In the genomic region with DNA sequence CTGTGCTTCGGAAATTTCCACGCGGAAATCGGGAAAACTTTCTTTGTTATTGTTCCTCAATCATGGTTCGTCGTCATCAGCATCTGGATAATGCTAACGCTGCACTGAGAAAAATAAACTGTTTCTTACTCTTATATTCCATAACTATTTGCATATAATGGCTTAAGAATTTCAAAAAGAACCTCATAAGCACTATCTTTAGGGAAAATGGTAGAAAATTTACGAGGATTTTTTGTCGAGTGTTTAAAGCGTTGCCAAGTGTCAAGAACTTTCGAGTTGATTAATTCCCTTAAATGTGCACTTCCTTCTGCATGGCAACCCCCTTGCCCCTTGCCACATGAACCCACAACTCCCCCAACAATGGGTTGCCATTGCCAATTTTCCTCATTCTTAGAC, we compare ENCODE assay signal across 1 fruit fly cellular context.
TF ChIP-seq lines count a peak whose summit lies in the region.

No protein-coding gene starts in this region.

TF ChIP-seq in whole organism, embryonic, 481 proteins besides CTCF, POLR2A, EP300 and RAD21 (continued from another document and continues in another):
- TF ChIP-seq CG3281 (GFP tag; optimal IDR thresholded peaks at IDR 0.05; lab: Kevin White, UChicago): peak; percentile 35
- no peak for TF ChIP-seq Scr (GFP tag; IDR thresholded peaks at IDR 0.05; lab: Robert Waterston, UW; ENCODE audit: partially characterized antibody)
- TF ChIP-seq maf-S (GFP tag; optimal IDR thresholded peaks at IDR 0.05; lab: Kevin White, UChicago): peak; percentile 40
- peak; percentile 36 for TF ChIP-seq fd3F (GFP tag; optimal IDR thresholded peaks at IDR 0.05; lab: Kevin White, UChicago)
- no peak for TF ChIP-seq Usf (GFP tag; optimal IDR thresholded peaks at IDR 0.05; lab: Kevin White, UChicago)
- TF ChIP-seq BtbVII (GFP tag; optimal IDR thresholded peaks at IDR 0.05; lab: Kevin White, UChicago): no peak
- peak; percentile 70 for TF ChIP-seq CG2678 (tag; optimal IDR thresholded peaks at IDR 0.05; lab: Kevin White, UChicago)
- peak; percentile 63; the same call in 2 of the 3 replicates for TF ChIP-seq CG17361 (GFP tag; IDR thresholded peaks at IDR 0.05; lab: Robert Waterston, UW)
- TF ChIP-seq zf30C (GFP tag; optimal IDR thresholded peaks at IDR 0.05; lab: Kevin White, UChicago): no peak
- no peak for TF ChIP-seq disco-r (GFP tag; optimal IDR thresholded peaks at IDR 0.05; lab: Kevin White, UChicago)
- no peak for TF ChIP-seq CG10565 (GFP tag; optimal IDR thresholded peaks at IDR 0.05; lab: Kevin White, UChicago)
- TF ChIP-seq CG4820 (GFP tag; optimal IDR thresholded peaks at IDR 0.05; lab: Kevin White, UChicago): peak; percentile 62
- no peak for TF ChIP-seq NK7.1 (GFP tag; optimal IDR thresholded peaks at IDR 0.05; lab: Kevin White, UChicago)
- peak; percentile 53 for TF ChIP-seq tx (GFP tag; optimal IDR thresholded peaks at IDR 0.05; lab: Kevin White, UChicago)
- TF ChIP-seq CG8478 (optimal IDR thresholded peaks at IDR 0.05; lab: Kevin White, UChicago): no peak
- no peak for TF ChIP-seq CG16779 (GFP tag; IDR thresholded peaks at IDR 0.05; lab: Robert Waterston, UW)
- TF ChIP-seq CG6813 (GFP tag; optimal IDR thresholded peaks at IDR 0.05; lab: Kevin White, UChicago): no peak
- TF ChIP-seq nau (GFP tag; optimal IDR thresholded peaks at IDR 0.05; lab: Kevin White, UChicago): no peak
- peak; percentile 44 for TF ChIP-seq CG30403 (GFP tag; optimal IDR thresholded peaks at IDR 0.05; lab: Kevin White, UChicago)
- TF ChIP-seq vvl (GFP tag; IDR thresholded peaks at IDR 0.05; lab: Robert Waterston, UW): peak; percentile 49; the same call in 1 of the 2 replicates
- no peak for TF ChIP-seq CG10274 (GFP tag; optimal IDR thresholded peaks at IDR 0.05; lab: Kevin White, UChicago)
- TF ChIP-seq CG12769 (tag; optimal IDR thresholded peaks at IDR 0.05; lab: Kevin White, UChicago): no peak
- no peak for TF ChIP-seq Trl (optimal IDR thresholded peaks at IDR 0.05; lab: Kevin White, UChicago)
- peak; percentile 42 for TF ChIP-seq Trl (GFP tag; optimal IDR thresholded peaks at IDR 0.05; lab: Kevin White, UChicago)
- no peak for TF ChIP-seq CG8281 (tag; optimal IDR thresholded peaks at IDR 0.05; lab: Kevin White, UChicago)
- peak; percentile 23 for TF ChIP-seq Chrac-16 (GFP tag; optimal IDR thresholded peaks at IDR 0.05; lab: Kevin White, UChicago)
- no peak for TF ChIP-seq Gsc (GFP tag; IDR thresholded peaks at IDR 0.05; lab: Robert Waterston, UW)
- TF ChIP-seq CG2120 (GFP tag; optimal IDR thresholded peaks at IDR 0.05; lab: Kevin White, UChicago): peak; percentile 35
- TF ChIP-seq Opbp (GFP tag; IDR thresholded peaks at IDR 0.05; lab: Robert Waterston, UW; ENCODE audit: partially characterized antibody): no peak
- peak; percentile 51 for TF ChIP-seq Camta (GFP tag; optimal IDR thresholded peaks at IDR 0.05; lab: Kevin White, UChicago)
- peak; percentile 37 for TF ChIP-seq da (GFP tag; optimal IDR thresholded peaks at IDR 0.05; lab: Kevin White, UChicago)
- TF ChIP-seq wor (GFP tag; IDR thresholded peaks at IDR 0.05; lab: Robert Waterston, UW): no peak
- peak; percentile 6 for TF ChIP-seq CG12155 (GFP tag; optimal IDR thresholded peaks at IDR 0.05; lab: Kevin White, UChicago)
- TF ChIP-seq br (optimal IDR thresholded peaks at IDR 0.05; lab: Kevin White, UChicago): no peak
- peak; percentile 34; the same call in 1 of the 2 replicates for TF ChIP-seq stc (GFP tag; IDR thresholded peaks at IDR 0.05; lab: Robert Waterston, UW)
- TF ChIP-seq sr (GFP tag; IDR thresholded peaks at IDR 0.05; lab: Robert Waterston, UW): no peak
- TF ChIP-seq CG11695 (GFP tag; IDR thresholded peaks at IDR 0.05; lab: Robert Waterston, UW): peak; percentile 20; the same call in 1 of the 3 replicates
- TF ChIP-seq CG11456 (GFP tag; IDR thresholded peaks at IDR 0.05; lab: Robert Waterston, UW): no peak
- TF ChIP-seq Spps (tag; optimal IDR thresholded peaks at IDR 0.05; lab: Kevin White, UChicago): peak; percentile 55
- TF ChIP-seq Dll (GFP tag; IDR thresholded peaks at IDR 0.05; lab: Robert Waterston, UW; ENCODE audit: partially characterized antibody): no peak
- peak; percentile 40 for TF ChIP-seq oc (tag; optimal IDR thresholded peaks at IDR 0.05; lab: Kevin White, UChicago)
- TF ChIP-seq sob (GFP tag; IDR thresholded peaks at IDR 0.05; lab: Robert Waterston, UW): no peak
- TF ChIP-seq CG10366 (GFP tag; IDR thresholded peaks at IDR 0.05; lab: Robert Waterston, UW): peak; percentile 46
- peak; percentile 35 for TF ChIP-seq CG9609 (GFP tag; optimal IDR thresholded peaks at IDR 0.05; lab: Kevin White, UChicago)
- no peak for TF ChIP-seq Dip2 (GFP tag; IDR thresholded peaks at IDR 0.05; lab: Robert Waterston, UW)
- TF ChIP-seq CG12744 (GFP tag; optimal IDR thresholded peaks at IDR 0.05; lab: Kevin White, UChicago): peak; percentile 28
- no peak for TF ChIP-seq crol (GFP tag; IDR thresholded peaks at IDR 0.05; lab: Robert Waterston, UW)
- TF ChIP-seq Blimp-1 (GFP tag; optimal IDR thresholded peaks at IDR 0.05; lab: Kevin White, UChicago): peak; percentile 78
- no peak for TF ChIP-seq onecut (GFP tag; IDR thresholded peaks at IDR 0.05; lab: Robert Waterston, UW)
- peak; percentile 20 for TF ChIP-seq CG9437 (GFP tag; optimal IDR thresholded peaks at IDR 0.05; lab: Kevin White, UChicago)
- TF ChIP-seq CG34376 (GFP tag; optimal IDR thresholded peaks at IDR 0.05; lab: Kevin White, UChicago): no peak
- TF ChIP-seq Bdp1 (GFP tag; optimal IDR thresholded peaks at IDR 0.05; lab: Kevin White, UChicago): no peak
- no peak for TF ChIP-seq CG8765 (GFP tag; IDR thresholded peaks at IDR 0.05; lab: Robert Waterston, UW)
- TF ChIP-seq CrebB (tag; optimal IDR thresholded peaks at IDR 0.05; lab: Kevin White, UChicago): no peak
- peak; percentile 77 for TF ChIP-seq nmo (GFP tag; optimal IDR thresholded peaks at IDR 0.05; lab: Kevin White, UChicago)
- TF ChIP-seq CG13287 (GFP tag; IDR thresholded peaks at IDR 0.05; lab: Robert Waterston, UW; ENCODE audit: partially characterized antibody): no peak
- TF ChIP-seq CG12219 (GFP tag; optimal IDR thresholded peaks at IDR 0.05; lab: Kevin White, UChicago): peak; percentile 38
- no peak for TF ChIP-seq HmgD (GFP tag; optimal IDR thresholded peaks at IDR 0.05; lab: Kevin White, UChicago)
- TF ChIP-seq Ravus (GFP tag; IDR thresholded peaks at IDR 0.05; lab: Robert Waterston, UW): no peak
- TF ChIP-seq Taf1 (GFP tag; IDR thresholded peaks at IDR 0.05; lab: Robert Waterston, UW): peak; percentile 37; the same call in 1 of the 2 replicates
- TF ChIP-seq CG9797 (GFP tag; optimal IDR thresholded peaks at IDR 0.05; lab: Kevin White, UChicago): no peak
- TF ChIP-seq p53 (GFP tag; optimal IDR thresholded peaks at IDR 0.05; lab: Kevin White, UChicago): peak; percentile 12
- TF ChIP-seq bsh (GFP tag; optimal IDR thresholded peaks at IDR 0.05; lab: Kevin White, UChicago): peak in 1 of 2 experiments; percentile 88
- peak; percentile 45 for TF ChIP-seq CG17829 (tag; optimal IDR thresholded peaks at IDR 0.05; lab: Kevin White, UChicago)
- TF ChIP-seq CG4404 (GFP tag; IDR thresholded peaks at IDR 0.05; lab: Robert Waterston, UW): no peak
- no peak for TF ChIP-seq Ets97D (GFP tag; optimal IDR thresholded peaks at IDR 0.05; lab: Kevin White, UChicago)
- peak; percentile 35 for TF ChIP-seq CG7271 (tag; optimal IDR thresholded peaks at IDR 0.05; lab: Kevin White, UChicago)
- TF ChIP-seq B-H1 (GFP tag; IDR thresholded peaks at IDR 0.05; lab: Robert Waterston, UW): no peak; the same call in 2 of the 3 replicates
- peak; percentile 61 for TF ChIP-seq grau (tag; optimal IDR thresholded peaks at IDR 0.05; lab: Kevin White, UChicago)
- TF ChIP-seq phol (tag; optimal IDR thresholded peaks at IDR 0.05; lab: Kevin White, UChicago): peak; percentile 79
- peak; percentile 71 for TF ChIP-seq Deaf1 (tag; optimal IDR thresholded peaks at IDR 0.05; lab: Kevin White, UChicago)
- no peak for TF ChIP-seq Doc3 (GFP tag; IDR thresholded peaks at IDR 0.05; lab: Robert Waterston, UW; ENCODE audit: partially characterized antibody)
- TF ChIP-seq Hr78 (GFP tag; optimal IDR thresholded peaks at IDR 0.05; lab: Kevin White, UChicago): no peak
- TF ChIP-seq hkb (optimal IDR thresholded peaks at IDR 0.05; lab: Kevin White, UChicago): no peak
- peak; percentile 48; the same call in 1 of the 2 replicates for TF ChIP-seq hkb (GFP tag; IDR thresholded peaks at IDR 0.05; lab: Robert Waterston, UW)
- peak; percentile 43 for TF ChIP-seq bab2 (GFP tag; optimal IDR thresholded peaks at IDR 0.05; lab: Kevin White, UChicago)
- TF ChIP-seq CG6683 (GFP tag; optimal IDR thresholded peaks at IDR 0.05; lab: Kevin White, UChicago): no peak
- no peak for TF ChIP-seq caup (GFP tag; optimal IDR thresholded peaks at IDR 0.05; lab: Kevin White, UChicago; ENCODE audit: severe bottlenecking)
- no peak for TF ChIP-seq Stat92E (GFP tag; optimal IDR thresholded peaks at IDR 0.05; lab: Kevin White, UChicago)
- TF ChIP-seq sens (GFP tag; lab: Kevin White, UChicago): peak; percentile 83
- no peak for TF ChIP-seq CG34224 (GFP tag; IDR thresholded peaks at IDR 0.05; lab: Robert Waterston, UW; ENCODE audit: partially characterized antibody)
- no peak for TF ChIP-seq h (optimal IDR thresholded peaks at IDR 0.05; lab: Kevin White, UChicago)
- TF ChIP-seq bbx (GFP tag; IDR thresholded peaks at IDR 0.05; lab: Robert Waterston, UW; ENCODE audit: partially characterized antibody): no peak
- peak; percentile 14 for TF ChIP-seq ab (GFP tag; optimal IDR thresholded peaks at IDR 0.05; lab: Kevin White, UChicago)
- TF ChIP-seq CG8089 (GFP tag; optimal IDR thresholded peaks at IDR 0.05; lab: Kevin White, UChicago): peak; percentile 12
- TF ChIP-seq CG14667 (GFP tag; IDR thresholded peaks at IDR 0.05; lab: Robert Waterston, UW): no peak
- TF ChIP-seq stwl (tag; optimal IDR thresholded peaks at IDR 0.05; lab: Kevin White, UChicago): no peak
- no peak for TF ChIP-seq Nf-YA (GFP tag; IDR thresholded peaks at IDR 0.05; lab: Robert Waterston, UW)
- peak; percentile 24 for TF ChIP-seq wek (GFP tag; optimal IDR thresholded peaks at IDR 0.05; lab: Kevin White, UChicago)
- TF ChIP-seq ranshi (GFP tag; IDR thresholded peaks at IDR 0.05; lab: Robert Waterston, UW): peak; percentile 49; the same call in 1 of the 2 replicates
- TF ChIP-seq CG1647 (GFP tag; optimal IDR thresholded peaks at IDR 0.05; lab: Kevin White, UChicago): peak; percentile 38
- TF ChIP-seq H15 (GFP tag; IDR thresholded peaks at IDR 0.05; lab: Robert Waterston, UW): no peak
- TF ChIP-seq sens-2 (GFP tag; IDR thresholded peaks at IDR 0.05; lab: Robert Waterston, UW): peak; percentile 15; the same call in 1 of the 2 replicates
- no peak for TF ChIP-seq gfzf (GFP tag; optimal IDR thresholded peaks at IDR 0.05; lab: Kevin White, UChicago)
- TF ChIP-seq gsb (GFP tag; IDR thresholded peaks at IDR 0.05; lab: Robert Waterston, UW): no peak
- TF ChIP-seq sc (optimal IDR thresholded peaks at IDR 0.05; lab: Kevin White, UChicago): no peak
- TF ChIP-seq sc (GFP tag; optimal IDR thresholded peaks at IDR 0.05; lab: Kevin White, UChicago): peak; percentile 65
- TF ChIP-seq emc (GFP tag; optimal IDR thresholded peaks at IDR 0.05; lab: Kevin White, UChicago): no peak
- TF ChIP-seq shn (GFP tag; optimal IDR thresholded peaks at IDR 0.05; lab: Kevin White, UChicago): peak; percentile 41
- TF ChIP-seq vfl (GFP tag; optimal IDR thresholded peaks at IDR 0.05; lab: Kevin White, UChicago): no peak
- no peak for TF ChIP-seq esg (GFP tag; conservative IDR thresholded peaks at IDR 0.05; lab: Robert Waterston, UW)
- no peak for TF ChIP-seq CG6791 (GFP tag; IDR thresholded peaks at IDR 0.05; lab: Robert Waterston, UW; ENCODE audit: partially characterized antibody)
- TF ChIP-seq pita (GFP tag; optimal IDR thresholded peaks at IDR 0.05; lab: Kevin White, UChicago): no peak
- TF ChIP-seq CG16863 (GFP tag; optimal IDR thresholded peaks at IDR 0.05; lab: Kevin White, UChicago): no peak
- TF ChIP-seq fd96Cb (tag; optimal IDR thresholded peaks at IDR 0.05; lab: Kevin White, UChicago): peak; percentile 76
- TF ChIP-seq C15 (GFP tag; IDR thresholded peaks at IDR 0.05; lab: Robert Waterston, UW): no peak; the same call in 2 of the 3 replicates
- TF ChIP-seq Xbp1 (GFP tag; optimal IDR thresholded peaks at IDR 0.05; lab: Kevin White, UChicago): peak; percentile 59
- peak; percentile 57 for TF ChIP-seq CG18764 (GFP tag; optimal IDR thresholded peaks at IDR 0.05; lab: Kevin White, UChicago)
- no peak for TF ChIP-seq gro (GFP tag; optimal IDR thresholded peaks at IDR 0.05; lab: Kevin White, UChicago)
- no peak for TF ChIP-seq CG1024 (GFP tag; IDR thresholded peaks at IDR 0.05; lab: Robert Waterston, UW)
- TF ChIP-seq HHEX (GFP tag; optimal IDR thresholded peaks at IDR 0.05; lab: Kevin White, UChicago): peak; percentile 43
- TF ChIP-seq crp (GFP tag; optimal IDR thresholded peaks at IDR 0.05; lab: Kevin White, UChicago): no peak
- TF ChIP-seq CG7357 (GFP tag; IDR thresholded peaks at IDR 0.05; lab: Robert Waterston, UW): no peak
- no peak for TF ChIP-seq wdn (GFP tag; IDR thresholded peaks at IDR 0.05; lab: Robert Waterston, UW)
- peak; percentile 56 for TF ChIP-seq luna (GFP tag; optimal IDR thresholded peaks at IDR 0.05; lab: Kevin White, UChicago)
- TF ChIP-seq CG33557 (GFP tag; optimal IDR thresholded peaks at IDR 0.05; lab: Kevin White, UChicago): no peak
- peak in 1 of 2 experiments; percentile 63 for TF ChIP-seq Hr51 (GFP tag; optimal IDR thresholded peaks at IDR 0.05; lab: Kevin White, UChicago)
- peak; percentile 57 for TF ChIP-seq Drgx (GFP tag; IDR thresholded peaks at IDR 0.05; lab: Robert Waterston, UW)
- no peak for TF ChIP-seq CG6854 (GFP tag; optimal IDR thresholded peaks at IDR 0.05; lab: Kevin White, UChicago)
- TF ChIP-seq Meics (GFP tag; optimal IDR thresholded peaks at IDR 0.05; lab: Kevin White, UChicago): peak; percentile 35
- no peak for TF ChIP-seq CG31388 (GFP tag; optimal IDR thresholded peaks at IDR 0.05; lab: Kevin White, UChicago)
- no peak for TF ChIP-seq sug (tag; optimal IDR thresholded peaks at IDR 0.05; lab: Kevin White, UChicago)
- peak; percentile 51; the same call in 1 of the 2 replicates for TF ChIP-seq Ada2b (GFP tag; IDR thresholded peaks at IDR 0.05; lab: Robert Waterston, UW)
- no peak for TF ChIP-seq CG11723 (GFP tag; optimal IDR thresholded peaks at IDR 0.05; lab: Kevin White, UChicago)
- no peak for TF ChIP-seq Lim3 (GFP tag; IDR thresholded peaks at IDR 0.05; lab: Robert Waterston, UW)
- TF ChIP-seq Myb (GFP tag; optimal IDR thresholded peaks at IDR 0.05; lab: Kevin White, UChicago): peak; percentile 20
- peak; percentile 74 for TF ChIP-seq dmrt99B (tag; optimal IDR thresholded peaks at IDR 0.05; lab: Kevin White, UChicago)
- peak; percentile 48 for TF ChIP-seq CG7786 (GFP tag; optimal IDR thresholded peaks at IDR 0.05; lab: Kevin White, UChicago)
- TF ChIP-seq CG14860 (GFP tag; IDR thresholded peaks at IDR 0.05; lab: Robert Waterston, UW; ENCODE audit: partially characterized antibody): no peak
